Worm (Caenorhabditis elegans) whole organism, midembryonic: ENCODE measurements around the gene col-120.

Source experiments
- cog-1 ChIP-seq: sonication (generic microtip); optimal IDR thresholded peaks from 2 replicates; lab custom pipeline; 2016; ENCODE audit warnings: missing genetic modification characterization, missing compliant biosample characterization
- flt-1 ChIP-seq: fragments of 200-800 bp; sonication (Bioruptor generic); IDR thresholded peaks from 2 replicates; pipeline ENCODE4 v1.3.6; 2022; ENCODE audit warnings: missing genetic modification characterization, missing compliant biosample characterization
- med-1 ChIP-seq: sonication (generic microtip); optimal IDR thresholded peaks from 2 replicates; lab custom pipeline; 2017; ENCODE audit warnings: missing genetic modification characterization, mild to moderate bottlenecking, missing compliant biosample characterization, antibody characterized with exemption, missing genetic modification reagents; ENCODE audit not compliant: insufficient read depth
- ztf-23 ChIP-seq: fragments of 200-800 bp; sonication (Bioruptor generic); IDR thresholded peaks from 2 replicates; pipeline ENCODE4 v1.3.6; 2022; ENCODE audit warnings: missing genetic modification reagents, missing genetic modification characterization, missing compliant biosample characterization

- no peak for TF ChIP-seq med-1
- no peak for TF ChIP-seq ztf-23 (GFP tag; lab: Robert Waterston, UW)
- TF ChIP-seq flt-1 (GFP tag; lab: Robert Waterston, UW) = no peak
- no peak for TF ChIP-seq cog-1 (tag; lab: Kevin White, UChicago)
These were observed 33.9 kb downstream of the col-120 start for ce11 chrIV:9227650-9228049.
